Fruit fly (Drosophila melanogaster) whole organism, embryonic: ENCODE measurements around the gene Or85a.
A peak's percentile ranks its signal among the peaks of the same experiment; 100 is the strongest.

ENCODE experiments used
- C15 ChIP-seq: fragments of 200-800 bp; sonication (Bioruptor generic); IDR thresholded peaks from 3 replicates; pipeline ENCODE4 v1.3.6; 2022; ENCODE audit warnings: missing biosample characterization, missing genetic modification characterization
- CG10543 ChIP-seq: fragments of 200-800 bp; sonication (Bioruptor generic); optimal IDR thresholded peaks from 3 replicates; lab custom pipeline; 2017; ENCODE audit warnings: missing biosample characterization, mild to moderate bottlenecking, missing genetic modification characterization, moderate library complexity
- CG11695 ChIP-seq: fragments of 200-800 bp; sonication (Bioruptor generic); IDR thresholded peaks from 3 replicates; pipeline ENCODE4 v1.3.6; 2022; ENCODE audit warnings: missing biosample characterization, missing genetic modification characterization
- CG11696 ChIP-seq: fragments of 200-800 bp; sonication (Bioruptor generic); IDR thresholded peaks from 2 replicates; pipeline ENCODE4 v1.3.6; 2022; ENCODE audit warnings: missing biosample characterization, missing genetic modification characterization
- CG12071 ChIP-seq: fragments of 200-800 bp; sonication (Bioruptor generic); optimal IDR thresholded peaks from 3 replicates; lab custom pipeline; 2018; ENCODE audit warnings: missing biosample characterization, mild to moderate bottlenecking, missing genetic modification characterization
- CG12391 ChIP-seq: fragments of 200-800 bp; sonication (Bioruptor generic); optimal IDR thresholded peaks from 3 replicates; lab custom pipeline; 2018; ENCODE audit warnings: missing biosample characterization, mild to moderate bottlenecking, missing genetic modification characterization, moderate library complexity
- CG13296 ChIP-seq: fragments of 200-800 bp; sonication (Bioruptor generic); optimal IDR thresholded peaks from 3 replicates; lab custom pipeline; 2018; ENCODE audit warnings: missing biosample characterization, mild to moderate bottlenecking, missing genetic modification characterization
- CG1529 ChIP-seq: fragments of 200-800 bp; sonication (Bioruptor generic); optimal IDR thresholded peaks from 3 replicates; lab custom pipeline; 2018; ENCODE audit warnings: missing biosample characterization, missing genetic modification characterization
- CG17186 ChIP-seq: fragments of 200-800 bp; sonication (Bioruptor generic); optimal IDR thresholded peaks from 3 replicates; lab custom pipeline; 2017; ENCODE audit warnings: missing biosample characterization, missing genetic modification reagents, missing genetic modification characterization
- CG17385 ChIP-seq: fragments of 200-800 bp; sonication (Bioruptor generic); optimal IDR thresholded peaks from 3 replicates; lab custom pipeline; 2018; ENCODE audit warnings: missing biosample characterization, mild to moderate bottlenecking, missing genetic modification characterization
- CG17568 ChIP-seq: fragments of 200-800 bp; sonication (Bioruptor generic); optimal IDR thresholded peaks from 2 replicates; lab custom pipeline; 2018; ENCODE audit warnings: missing biosample characterization, mild to moderate bottlenecking, missing genetic modification characterization, moderate library complexity
- CG17612 ChIP-seq: fragments of 200-800 bp; sonication (Bioruptor generic); IDR thresholded peaks from 2 replicates; pipeline ENCODE4 v1.3.6; 2022; ENCODE audit warnings: missing biosample characterization, missing genetic modification characterization
- CG17912 ChIP-seq: fragments of 200-800 bp; sonication (Bioruptor generic); optimal IDR thresholded peaks from 2 replicates; lab custom pipeline; 2018; ENCODE audit warnings: missing biosample characterization, mild to moderate bottlenecking, missing genetic modification characterization
- CG30403 ChIP-seq: fragments of 200-800 bp; sonication (Bioruptor generic); optimal IDR thresholded peaks from 3 replicates; lab custom pipeline; 2016; ENCODE audit warnings: missing biosample characterization, missing genetic modification characterization
- CG34376 ChIP-seq: fragments of 200-800 bp; sonication (Bioruptor generic); optimal IDR thresholded peaks from 2 replicates; lab custom pipeline; 2018; ENCODE audit warnings: missing biosample characterization, mild to moderate bottlenecking, missing genetic modification characterization
- CG4328 ChIP-seq: fragments of 200-800 bp; sonication (Bioruptor generic); optimal IDR thresholded peaks from 3 replicates; lab custom pipeline; 2017; ENCODE audit warnings: missing biosample characterization, missing genetic modification reagents, missing genetic modification characterization
- CG6254 ChIP-seq: fragments of 200-800 bp; sonication (Bioruptor generic); optimal IDR thresholded peaks from 3 replicates; lab custom pipeline; 2017; ENCODE audit warnings: mild to moderate bottlenecking, missing biosample characterization, missing genetic modification reagents, missing genetic modification characterization
- CG6683 ChIP-seq: fragments of 200-800 bp; sonication (Bioruptor generic); optimal IDR thresholded peaks from 2 replicates; lab custom pipeline; 2017; ENCODE audit warnings: missing biosample characterization, mild to moderate bottlenecking, missing genetic modification characterization, missing genetic modification reagents
- CG6854 ChIP-seq: fragments of 200-800 bp; sonication (Bioruptor generic); optimal IDR thresholded peaks from 3 replicates; lab custom pipeline; 2017; ENCODE audit warnings: missing biosample characterization, mild to moderate bottlenecking, missing genetic modification characterization
- CG7786 ChIP-seq: fragments of 200-800 bp; sonication (Bioruptor generic); optimal IDR thresholded peaks from 2 replicates; lab custom pipeline; 2016; ENCODE audit warnings: missing biosample characterization, missing genetic modification characterization
- CG7839 ChIP-seq: fragments of 200-800 bp; sonication (Bioruptor generic); optimal IDR thresholded peaks from 3 replicates; lab custom pipeline; 2018; ENCODE audit warnings: missing biosample characterization, mild to moderate bottlenecking, missing genetic modification characterization, moderate library complexity
- CG7963 ChIP-seq: fragments of 200-800 bp; sonication (Bioruptor generic); IDR thresholded peaks from 3 replicates; pipeline ENCODE4 v1.3.6; 2022; ENCODE audit warnings: missing biosample characterization, missing genetic modification characterization; ENCODE audit not compliant: partially characterized antibody
- CG8281 ChIP-seq: fragments of 200-800 bp; sonication (Bioruptor generic); optimal IDR thresholded peaks from 2 replicates; lab custom pipeline; 2018; ENCODE audit warnings: missing biosample characterization, mild to moderate bottlenecking, missing genetic modification characterization, moderate library complexity
- CG8944 ChIP-seq: fragments of 200-800 bp; sonication (Bioruptor generic); optimal IDR thresholded peaks from 3 replicates; lab custom pipeline; 2016; ENCODE audit warnings: missing biosample characterization, missing genetic modification characterization
- Camta ChIP-seq: fragments of 200-800 bp; sonication (Bioruptor generic); optimal IDR thresholded peaks from 2 replicates; lab custom pipeline; 2016; ENCODE audit warnings: missing biosample characterization, missing genetic modification characterization
- Chrac-16 ChIP-seq: fragments of 200-800 bp; sonication (Bioruptor generic); optimal IDR thresholded peaks from 3 replicates; lab custom pipeline; 2016; ENCODE audit warnings: missing biosample characterization, missing genetic modification characterization
- Dbx ChIP-seq: fragments of 200-800 bp; sonication (Bioruptor generic); IDR thresholded peaks from 3 replicates; pipeline ENCODE4 v1.3.6; 2022; ENCODE audit warnings: missing biosample characterization, missing genetic modification characterization
- Dll ChIP-seq: fragments of 200-800 bp; sonication (Bioruptor generic); IDR thresholded peaks from 4 replicates; pipeline ENCODE4 v1.3.6; 2022; ENCODE audit warnings: missing biosample characterization, missing genetic modification characterization; ENCODE audit not compliant: partially characterized antibody
- ERR ChIP-seq: fragments of 200-800 bp; sonication (Bioruptor generic); optimal IDR thresholded peaks from 2 replicates; lab custom pipeline; 2016; ENCODE audit warnings: missing biosample characterization, missing genetic modification characterization
- Jarid2 ChIP-seq: fragments of 200-800 bp; sonication (Bioruptor generic); optimal IDR thresholded peaks from 3 replicates; lab custom pipeline; 2017; ENCODE audit warnings: mild to moderate bottlenecking, missing biosample characterization, missing genetic modification reagents, missing genetic modification characterization
- MESR4 ChIP-seq: fragments of 200-800 bp; sonication (Bioruptor generic); optimal IDR thresholded peaks from 2 replicates; lab custom pipeline; 2018; ENCODE audit warnings: missing biosample characterization, mild to moderate bottlenecking, missing genetic modification characterization, moderate library complexity
- Optix ChIP-seq: fragments of 200-800 bp; sonication (Bioruptor generic); IDR thresholded peaks from 3 replicates; pipeline ENCODE4 v1.3.6; 2022; ENCODE audit warnings: missing biosample characterization, missing genetic modification characterization
- ap ChIP-seq: fragments of 200-800 bp; sonication (Bioruptor generic); IDR thresholded peaks from 2 replicates; pipeline ENCODE4 v1.3.6; 2022; ENCODE audit warnings: missing biosample characterization, missing genetic modification characterization
- crp ChIP-seq, 2 experiments: fragments of 200-800 bp; sonication (Bioruptor generic); optimal IDR thresholded peaks; 2 replicates in 1 of 2; 3 replicates in 1 of 2; lab custom pipeline; 2017; ENCODE audit warnings: missing biosample characterization in 2 of 2, missing genetic modification characterization in 2 of 2, mild to moderate bottlenecking in 1 of 2, moderate library complexity in 1 of 2
- gt ChIP-seq: fragments of 200-800 bp; sonication (Bioruptor generic); IDR thresholded peaks from 2 replicates; pipeline ENCODE4 v1.3.6; 2022; ENCODE audit warnings: missing biosample characterization, missing genetic modification characterization
- hbn ChIP-seq: fragments of 200-800 bp; sonication (Bioruptor generic); IDR thresholded peaks from 2 replicates; pipeline ENCODE4 v1.3.6; 2022; ENCODE audit warnings: missing biosample characterization, missing genetic modification characterization; ENCODE audit not compliant: partially characterized antibody
- her ChIP-seq: fragments of 200-800 bp; sonication (Bioruptor generic); optimal IDR thresholded peaks from 2 replicates; lab custom pipeline; 2016; ENCODE audit warnings: missing biosample characterization, missing genetic modification characterization
- jing ChIP-seq: fragments of 200-800 bp; sonication (Bioruptor generic); optimal IDR thresholded peaks from 2 replicates; lab custom pipeline; 2018; ENCODE audit warnings: missing biosample characterization, mild to moderate bottlenecking, missing genetic modification characterization
- jumu ChIP-seq: fragments of 200-800 bp; sonication (Bioruptor generic); optimal IDR thresholded peaks from 3 replicates; lab custom pipeline; 2016; ENCODE audit warnings: missing biosample characterization, missing genetic modification characterization
- kay ChIP-seq: fragments of 200-800 bp; sonication (Bioruptor generic); optimal IDR thresholded peaks from 2 replicates; lab custom pipeline; 2016; ENCODE audit warnings: missing biosample characterization, missing genetic modification characterization
- mam ChIP-seq: fragments of 200-800 bp; sonication (Bioruptor generic); optimal IDR thresholded peaks from 3 replicates; lab custom pipeline; 2016; ENCODE audit warnings: missing biosample characterization, missing genetic modification characterization
- nerfin-2 ChIP-seq: fragments of 200-800 bp; sonication (Bioruptor generic); IDR thresholded peaks from 2 replicates; pipeline ENCODE4 v1.3.6; 2022; ENCODE audit warnings: missing biosample characterization, missing genetic modification characterization; ENCODE audit not compliant: partially characterized antibody
- onecut ChIP-seq: fragments of 200-800 bp; sonication (Bioruptor generic); IDR thresholded peaks from 2 replicates; pipeline ENCODE4 v1.3.6; 2022; ENCODE audit warnings: missing biosample characterization, missing genetic modification characterization
- p53 ChIP-seq: fragments of 200-800 bp; sonication (Bioruptor generic); optimal IDR thresholded peaks from 2 replicates; lab custom pipeline; 2016; ENCODE audit warnings: missing biosample characterization, missing genetic modification characterization
- pho ChIP-seq: fragments of 200-800 bp; sonication (Bioruptor generic); optimal IDR thresholded peaks from 2 replicates; lab custom pipeline; 2016; ENCODE audit warnings: missing biosample characterization, missing genetic modification characterization
- phol ChIP-seq: fragments of 200-800 bp; sonication (Bioruptor generic); optimal IDR thresholded peaks from 3 replicates; lab custom pipeline; 2018; ENCODE audit warnings: missing biosample characterization, mild to moderate bottlenecking, missing genetic modification characterization, moderate library complexity
- shn ChIP-seq: fragments of 200-800 bp; sonication (Bioruptor generic); optimal IDR thresholded peaks from 3 replicates; lab custom pipeline; 2016; ENCODE audit warnings: missing biosample characterization, missing genetic modification characterization
- slp2 ChIP-seq: fragments of 200-800 bp; sonication (Bioruptor generic); optimal IDR thresholded peaks from 2 replicates; lab custom pipeline; 2016; ENCODE audit warnings: missing biosample characterization, missing genetic modification characterization
- stc ChIP-seq: fragments of 200-800 bp; sonication (Bioruptor generic); IDR thresholded peaks from 2 replicates; pipeline ENCODE4 v1.3.6; 2022; ENCODE audit warnings: missing biosample characterization, missing genetic modification characterization
- toy ChIP-seq: fragments of 200-800 bp; sonication (Bioruptor generic); IDR thresholded peaks from 2 replicates; pipeline ENCODE4 v1.3.6; 2022; ENCODE audit warnings: missing biosample characterization, missing genetic modification characterization
- trem ChIP-seq: fragments of 200-800 bp; optimal IDR thresholded peaks from 3 replicates; lab custom pipeline; 2019; ENCODE audit warnings: missing biosample characterization, mild to moderate bottlenecking, missing genetic modification characterization, moderate library complexity
- zen2 ChIP-seq: fragments of 200-800 bp; sonication (Bioruptor generic); IDR thresholded peaks from 3 replicates; pipeline ENCODE4 v1.3.6; 2022; ENCODE audit warnings: missing biosample characterization, missing genetic modification characterization; ENCODE audit not compliant: partially characterized antibody

Or85a gene

dm6 chr3R:8354969-8355368, 33.4 kb downstream of the Or85a start (continued):
- TF ChIP-seq shn (GFP tag; lab: Kevin White, UChicago) (no peak), CG7963 (no peak), her (GFP tag; lab: Kevin White, UChicago) (no peak), Optix (GFP tag; lab: Robert Waterston, UW) (no peak), ap (0 out of 2 replicates have a peak, but pooled peaks have one; percentile 5), stc (GFP tag; lab: Robert Waterston, UW) (peak; percentile 59), CG12391 (tag; lab: Kevin White, UChicago) (no peak), C15 (GFP tag; lab: Robert Waterston, UW) (no peak), phol (tag; lab: Kevin White, UChicago) (peak; percentile 38), slp2 (GFP tag; lab: Kevin White, UChicago) (no peak), CG7786 (GFP tag; lab: Kevin White, UChicago) (no peak), CG4328 (GFP tag; lab: Kevin White, UChicago) (no peak), CG13296 (GFP tag; lab: Kevin White, UChicago) (no peak), ERR (GFP tag; lab: Kevin White, UChicago) (no peak), CG7839 (tag; lab: Kevin White, UChicago) (peak; percentile 6), trem (tag; lab: Kevin White, UChicago) (no peak), pho (no peak), Chrac-16 (GFP tag; lab: Kevin White, UChicago) (no peak), toy (GFP tag; lab: Robert Waterston, UW) (no peak), CG12071 (no peak), onecut (GFP tag; lab: Robert Waterston, UW) (no peak), Dll (GFP tag; lab: Robert Waterston, UW) (no peak), CG1529 (GFP tag; lab: Kevin White, UChicago) (no peak), CG34376 (no peak), CG11695 (GFP tag; lab: Robert Waterston, UW) (no peak), CG6254 (GFP tag; lab: Kevin White, UChicago) (no peak), mam (GFP tag; lab: Kevin White, UChicago) (no peak), CG6854 (GFP tag; lab: Kevin White, UChicago) (no peak), CG10543 (no peak), MESR4 (no peak), CG17568 (GFP tag; lab: Kevin White, UChicago) (no peak), Dbx (GFP tag; lab: Robert Waterston, UW) (no peak), CG8281 (tag; lab: Kevin White, UChicago) (no peak), jumu (GFP tag; lab: Kevin White, UChicago) (no peak), CG17385 (GFP tag; lab: Kevin White, UChicago) (no peak), jing (GFP tag; lab: Kevin White, UChicago) (peak; percentile 36), gt (GFP tag; lab: Robert Waterston, UW) (no peak), CG30403 (GFP tag; lab: Kevin White, UChicago) (no peak), kay (GFP tag; lab: Kevin White, UChicago) (no peak), zen2 (GFP tag; lab: Robert Waterston, UW) (no peak), p53 (GFP tag; lab: Kevin White, UChicago) (no peak), crp (GFP tag; optimal IDR thresholded peaks at IDR 0.05; lab: Kevin White, UChicago) (no peak), CG8944 (GFP tag; lab: Kevin White, UChicago) (no peak), CG6683 (GFP tag; lab: Kevin White, UChicago) (no peak), nerfin-2 (GFP tag; lab: Robert Waterston, UW) (no peak), CG17912 (GFP tag; lab: Kevin White, UChicago) (no peak), CG11696 (GFP tag; lab: Robert Waterston, UW) (no peak), Jarid2 (GFP tag; lab: Kevin White, UChicago) (no peak), Camta (no peak), hbn (GFP tag; lab: Robert Waterston, UW) (no peak), CG17612 (no peak), CG17186 (GFP tag; lab: Kevin White, UChicago) (no peak)
